Worm (Caenorhabditis elegans) whole organism, L1 larva: Measurements from ENCODE around the gene T05A8.1.

Experiments used
- C34B4.2 ChIP-seq: sonication (generic microtip); optimal IDR thresholded peaks from 2 replicates; lab custom pipeline; 2017; ENCODE audit warnings: mild to moderate bottlenecking, missing genetic modification characterization, missing compliant biosample characterization
- aha-1 ChIP-seq: fragments of 150-350 bp; optimal IDR thresholded peaks from 2 replicates; lab custom pipeline; 2014; ENCODE audit warnings: missing biosample characterization, missing genetic modification characterization
- alr-1 ChIP-seq: fragments of 200-800 bp; sonication (Bioruptor generic); optimal IDR thresholded peaks from 2 replicates; lab custom pipeline; 2018; ENCODE audit warnings: borderline replicate concordance, mild to moderate bottlenecking, missing genetic modification characterization, missing compliant biosample characterization
- ama-1 ChIP-seq: fragments of 150-350 bp; optimal IDR thresholded peaks from 2 replicates; lab custom pipeline; 2014
- blmp-1 ChIP-seq: fragments of 150-350 bp; optimal IDR thresholded peaks from 2 replicates; lab custom pipeline; 2014; ENCODE audit warnings: missing biosample characterization, missing genetic modification characterization
- ceh-63 ChIP-seq: fragments of 200-800 bp; sonication (Bioruptor generic); optimal IDR thresholded peaks from 2 replicates; lab custom pipeline; 2018; ENCODE audit warnings: mild to moderate bottlenecking, missing genetic modification characterization, missing compliant biosample characterization
- ceh-8 ChIP-seq: fragments of 200-800 bp; sonication (Bioruptor generic); optimal IDR thresholded peaks from 2 replicates; lab custom pipeline; 2018; ENCODE audit warnings: mild to moderate bottlenecking, missing genetic modification characterization, moderate library complexity, missing compliant biosample characterization
- ceh-88 ChIP-seq: fragments of 200-800 bp; sonication (Bioruptor generic); IDR thresholded peaks from 2 replicates; pipeline ENCODE4 v1.3.6; 2022; ENCODE audit warnings: missing genetic modification characterization, missing compliant biosample characterization
- ceh-90 ChIP-seq: sonication (generic microtip); optimal IDR thresholded peaks from 2 replicates; lab custom pipeline; 2016; ENCODE audit warnings: missing genetic modification characterization, missing compliant biosample characterization
- ces-1 ChIP-seq: fragments of 150-350 bp; optimal IDR thresholded peaks from 2 replicates; lab custom pipeline; 2014; ENCODE audit warnings: missing biosample characterization, missing genetic modification reagents, missing genetic modification characterization
- efl-1 ChIP-seq, 4 experiments: fragments of 150-350 bp; optimal IDR thresholded peaks in 3 of 4; peaks in 1 of 4; 1 replicate in 1 of 4; 2 replicates in 3 of 4; lab custom pipeline; 2014; ENCODE audit warnings: missing biosample characterization in 2 of 4, missing genetic modification characterization in 2 of 4, missing genetic modification reagents in 2 of 4
- egl-27 ChIP-seq, 2 experiments: fragments of 150-350 bp in 1 of 2; sonication (generic microtip); optimal IDR thresholded peaks; 3 replicates each; lab custom pipeline; 2017 to 2018; ENCODE audit warnings: missing biosample characterization in 2 of 2, missing genetic modification characterization in 2 of 2, missing genetic modification reagents in 2 of 2
- elt-2 ChIP-seq: sonication (generic microtip); optimal IDR thresholded peaks from 2 replicates; lab custom pipeline; 2016; ENCODE audit warnings: missing genetic modification characterization, mild to moderate bottlenecking, inconsistent platforms, missing compliant biosample characterization, missing genetic modification reagents
- fos-1 ChIP-seq: fragments of 150-350 bp; optimal IDR thresholded peaks from 2 replicates; lab custom pipeline; 2014; ENCODE audit warnings: missing biosample characterization, missing genetic modification characterization
- isw-1 ChIP-seq: fragments of 200-800 bp; sonication (Bioruptor generic); IDR thresholded peaks from 2 replicates; pipeline ENCODE4 v1.3.6; 2022; ENCODE audit warnings: missing genetic modification characterization, missing compliant biosample characterization
- jun-1 ChIP-seq: fragments of 150-350 bp; optimal IDR thresholded peaks from 2 replicates; lab custom pipeline; 2014; ENCODE audit warnings: missing biosample characterization, missing genetic modification reagents, missing genetic modification characterization
- lin-13 ChIP-seq: fragments of 150-350 bp; optimal IDR thresholded peaks from 2 replicates; lab custom pipeline; 2014; ENCODE audit warnings: missing biosample characterization, missing genetic modification reagents, missing genetic modification characterization
- lin-39 ChIP-seq: fragments of 150-350 bp; optimal IDR thresholded peaks from 2 replicates; lab custom pipeline; 2014; ENCODE audit warnings: missing biosample characterization, missing genetic modification reagents, missing genetic modification characterization
- mef-2 ChIP-seq: fragments of 150-350 bp; optimal IDR thresholded peaks from 2 replicates; lab custom pipeline; 2014; ENCODE audit warnings: missing biosample characterization, missing genetic modification characterization
- mep-1 ChIP-seq: fragments of 150-350 bp; optimal IDR thresholded peaks from 2 replicates; lab custom pipeline; 2014; ENCODE audit warnings: missing biosample characterization, missing genetic modification characterization
- nhr-11 ChIP-seq: fragments of 150-350 bp; optimal IDR thresholded peaks from 2 replicates; lab custom pipeline; 2014; ENCODE audit warnings: missing biosample characterization, missing genetic modification characterization
- nhr-12 ChIP-seq: sonication (generic microtip); optimal IDR thresholded peaks from 2 replicates; lab custom pipeline; 2017; ENCODE audit warnings: missing biosample characterization, missing genetic modification characterization
- nhr-19 ChIP-seq: fragments of 200-800 bp; sonication (Bioruptor generic); conservative IDR thresholded peaks from 2 replicates; pipeline ENCODE4 v1.3.6; 2022; ENCODE audit warnings: missing genetic modification characterization, missing compliant biosample characterization
- nhr-28 ChIP-seq: fragments of 150-350 bp; optimal IDR thresholded peaks from 2 replicates; lab custom pipeline; 2014; ENCODE audit warnings: missing biosample characterization, missing genetic modification characterization
- nhr-85 ChIP-seq: sonication (generic microtip); peaks from one replicate; lab custom pipeline; 2016; ENCODE audit warnings: missing genetic modification characterization, inconsistent platforms, missing compliant biosample characterization
- rnt-1 ChIP-seq: sonication (generic microtip); optimal IDR thresholded peaks from 2 replicates; lab custom pipeline; 2016; ENCODE audit warnings: mild to moderate bottlenecking, missing genetic modification characterization, moderate library complexity, missing compliant biosample characterization
- skn-1 ChIP-seq: fragments of 150-350 bp; optimal IDR thresholded peaks from 2 replicates; lab custom pipeline; 2014; ENCODE audit warnings: missing biosample characterization, missing genetic modification characterization
- sox-4 ChIP-seq: sonication (generic microtip); optimal IDR thresholded peaks from 2 replicates; lab custom pipeline; 2016; ENCODE audit warnings: missing genetic modification characterization, missing compliant biosample characterization
- sptf-1 ChIP-seq: fragments of 150-350 bp; optimal IDR thresholded peaks from 2 replicates; lab custom pipeline; 2014; ENCODE audit warnings: missing biosample characterization, missing genetic modification characterization
- swsn-7 ChIP-seq: sonication (generic microtip); optimal IDR thresholded peaks from 2 replicates; lab custom pipeline; 2016; ENCODE audit warnings: missing genetic modification characterization, missing compliant biosample characterization
- tbx-2 ChIP-seq: sonication (generic microtip); optimal IDR thresholded peaks from 2 replicates; lab custom pipeline; 2016; ENCODE audit warnings: missing genetic modification characterization, missing compliant biosample characterization
- unc-130 ChIP-seq: fragments of 150-350 bp; optimal IDR thresholded peaks from 2 replicates; lab custom pipeline; 2017; ENCODE audit warnings: missing biosample characterization, missing genetic modification characterization, inconsistent platforms
- xbp-1 ChIP-seq: sonication (generic microtip); optimal IDR thresholded peaks from 2 replicates; lab custom pipeline; 2016; ENCODE audit warnings: missing genetic modification characterization, missing compliant biosample characterization
- ztf-4 ChIP-seq: fragments of 150-350 bp; optimal IDR thresholded peaks from 2 replicates; lab custom pipeline; 2014; ENCODE audit warnings: missing biosample characterization, missing genetic modification characterization

T05A8.1 gene

ce11 chrII:2741405-2741804 lies 31.6 kb upstream of the T05A8.1 start:
- TF ChIP-seq nhr-11 (tag; lab: Kevin White, UChicago) (no peak), alr-1 (tag; lab: Kevin White, UChicago) (no peak), ceh-63 (GFP tag; lab: Kevin White, UChicago) (no peak), isw-1 (GFP tag; lab: Robert Waterston, UW) (no peak), ceh-8 (GFP tag; lab: Kevin White, UChicago) (peak; percentile 21), lin-39 (tag; lab: Kevin White, UChicago) (no peak), tbx-2 (tag; lab: Kevin White, UChicago) (no peak), nhr-28 (tag; lab: Kevin White, UChicago) (no peak)

ce11 chrII:2739619-2740018 lies 29.8 kb upstream of the T05A8.1 start, which contains the start of gene T05A8.6:
Gene T05A8.6, minus strand, starts transcription at chrII:2739719.
- no peak for TF ChIP-seq ama-1 (lab: Kevin White, UChicago)
- TF ChIP-seq nhr-19 (GFP tag; lab: Robert Waterston, UW): no peak
- no peak for TF ChIP-seq ces-1 (GFP tag; lab: Kevin White, UChicago)
- no peak for TF ChIP-seq nhr-85 (tag; lab: Kevin White, UChicago)
- TF ChIP-seq egl-27 (tag; optimal IDR thresholded peaks at IDR 0.05; lab: Kevin White, UChicago): no peak
- TF ChIP-seq aha-1 (tag; lab: Kevin White, UChicago): no peak
- TF ChIP-seq ztf-4 (tag; lab: Kevin White, UChicago): no peak
- no peak for TF ChIP-seq fos-1
- no peak for TF ChIP-seq lin-13 (GFP tag; lab: Kevin White, UChicago)
- TF ChIP-seq ceh-88 (GFP tag; lab: Robert Waterston, UW): no peak
- TF ChIP-seq sptf-1 (tag; lab: Kevin White, UChicago): no peak

DNA sequence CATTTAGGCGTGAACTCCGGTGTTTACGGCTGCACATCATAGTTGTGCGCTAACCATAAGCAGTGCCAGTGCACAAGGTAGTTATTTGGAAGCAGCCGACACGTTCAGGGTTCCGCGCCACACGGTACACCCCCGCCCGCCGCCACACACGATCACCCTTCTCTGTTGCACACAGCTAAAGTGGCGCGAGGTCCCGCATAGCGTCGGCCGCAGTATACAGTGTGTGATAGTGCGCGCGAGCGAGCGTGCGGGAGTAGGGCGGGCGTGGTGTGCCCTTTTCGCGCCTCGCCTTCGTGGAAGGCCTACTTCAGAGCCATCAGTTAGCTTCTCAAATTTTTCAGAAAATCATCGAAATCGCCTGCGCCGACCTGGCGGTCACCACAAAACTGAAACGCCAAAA lies 27.1 kb upstream of the T05A8.1 start:
- TF ChIP-seq efl-1 (optimal IDR thresholded peaks at IDR 0.05; lab: Kevin White, UChicago) (no peak), efl-1 (GFP tag; optimal IDR thresholded peaks at IDR 0.05 in 1 of 2; lab: Kevin White, UChicago) (peak in 1 of 2 experiments; percentile 68), nhr-12 (tag; lab: Kevin White, UChicago) (no peak)

DNA sequence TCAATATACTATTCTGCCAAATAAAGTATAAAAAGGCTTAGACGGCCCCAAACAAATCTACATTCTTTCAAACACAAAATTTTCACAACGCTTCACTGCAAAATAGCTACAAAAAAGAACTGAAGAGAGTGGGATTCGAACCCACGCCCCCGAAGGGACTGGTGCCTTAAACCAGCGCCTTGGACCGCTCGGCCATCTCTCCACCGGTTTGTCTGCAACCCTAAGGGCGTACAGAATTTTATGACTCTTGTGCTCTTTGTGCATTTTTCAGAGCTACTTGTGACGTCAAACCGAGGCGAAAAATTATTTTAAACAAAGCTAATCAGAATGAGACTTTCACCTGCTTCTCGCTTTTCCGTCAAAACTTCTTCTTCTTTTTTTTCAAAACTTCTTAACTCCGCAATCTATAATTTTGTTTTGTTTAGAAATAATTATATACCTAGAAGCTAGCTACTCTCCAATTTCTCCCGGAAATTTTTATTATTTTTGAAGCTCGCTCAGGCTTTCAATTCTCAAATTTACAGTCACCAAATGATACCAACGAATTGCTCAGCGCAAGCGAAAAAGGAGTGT lies 26.4 kb upstream of the T05A8.1 start, which contains the start of gene T05A8.8:
Gene T05A8.8 (plus strand): TSS at position 523 of the 573 bp plus-strand sequence.
- no peak for TF ChIP-seq efl-1 (optimal IDR thresholded peaks at IDR 0.05; lab: Kevin White, UChicago)
- peak in 1 of 2 experiments; percentile 60 for TF ChIP-seq efl-1 (GFP tag; optimal IDR thresholded peaks at IDR 0.05 in 1 of 2; lab: Kevin White, UChicago)
- TF ChIP-seq ceh-90 (tag; lab: Kevin White, UChicago): no peak

DNA sequence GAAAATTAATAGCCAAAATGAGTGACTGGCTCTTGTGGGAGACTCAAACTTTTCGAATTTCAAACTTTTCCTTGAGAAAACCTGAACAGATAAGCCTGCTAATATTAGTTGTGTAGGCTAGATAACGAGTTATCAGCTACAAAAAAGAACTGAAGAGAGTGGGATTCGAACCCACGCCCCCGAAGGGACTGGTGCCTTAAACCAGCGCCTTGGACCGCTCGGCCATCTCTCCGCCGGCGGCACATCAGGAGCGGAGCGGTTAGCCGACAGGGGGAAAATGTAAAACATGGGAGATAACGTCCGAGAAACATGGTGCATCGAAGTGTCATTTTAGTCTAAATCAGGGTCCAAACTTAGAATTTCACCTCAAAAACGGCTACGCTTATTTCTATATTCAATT lies 25.8 kb upstream of the T05A8.1 start:
- TF ChIP-seq efl-1 (optimal IDR thresholded peaks at IDR 0.05; lab: Kevin White, UChicago): no peak
- peak in 1 of 2 experiments; percentile 24 for TF ChIP-seq efl-1 (GFP tag; optimal IDR thresholded peaks at IDR 0.05 in 1 of 2; lab: Kevin White, UChicago)
- TF ChIP-seq swsn-7: no peak
- no peak for TF ChIP-seq sox-4
- no peak for TF ChIP-seq xbp-1 (tag; lab: Kevin White, UChicago)
- no peak for TF ChIP-seq mef-2
- TF ChIP-seq elt-2 (tag; lab: Kevin White, UChicago): no peak
- TF ChIP-seq mep-1: no peak
- TF ChIP-seq aha-1 (tag; lab: Kevin White, UChicago): no peak
- no peak for TF ChIP-seq ceh-63 (GFP tag; lab: Kevin White, UChicago)
- TF ChIP-seq ama-1 (lab: Kevin White, UChicago): no peak
- TF ChIP-seq C34B4.2 (tag; lab: Kevin White, UChicago): no peak
- TF ChIP-seq unc-130 (tag; lab: Kevin White, UChicago): no peak
- TF ChIP-seq rnt-1 (tag; lab: Kevin White, UChicago): peak; percentile 0
- TF ChIP-seq jun-1 (tag; lab: Kevin White, UChicago): no peak
- TF ChIP-seq blmp-1 (tag; lab: Kevin White, UChicago): no peak
- no peak for TF ChIP-seq skn-1
